Worm (Caenorhabditis elegans): ENCODE measurements around the gene Y76B12C.8.

ce11 chrIV:1959554-1959953, 20.2 kb upstream of the Y76B12C.8 start, which contains the start of gene tdpo-1:
- TF ChIP-seq dve-1 (tag; optimal IDR thresholded peaks at IDR 0.05), result no peak
- TF ChIP-seq unc-86 (tag; optimal IDR thresholded peaks at IDR 0.05), result no peak
- no peak for TF ChIP-seq elt-4 (tag; optimal IDR thresholded peaks at IDR 0.05)
